Worm (Caenorhabditis elegans) whole organism, young adult: ENCODE measurements around the gene T09A12.1.
A peak's percentile ranks its signal among the peaks of the same experiment; 100 is the strongest.

Experiments
- B0019.2 ChIP-seq: fragments of 200-800 bp; sonication (Bioruptor generic); conservative IDR thresholded peaks from 2 replicates; pipeline ENCODE4 v1.3.6; 2022; ENCODE audit warnings: missing genetic modification reagents, missing genetic modification characterization, missing compliant biosample characterization
- C06A6.2 ChIP-seq: fragments of 200-800 bp; sonication (Bioruptor generic); conservative IDR thresholded peaks from 2 replicates; pipeline ENCODE4 v1.3.6; 2022; ENCODE audit warnings: missing genetic modification characterization, missing compliant biosample characterization
- C17E4.6 ChIP-seq: fragments of 200-800 bp; sonication (Bioruptor generic); IDR thresholded peaks from 2 replicates; pipeline ENCODE4 v1.3.6; 2022; ENCODE audit warnings: missing genetic modification reagents, missing genetic modification characterization, missing compliant biosample characterization
- F22D6.2 ChIP-seq: sonication (generic microtip); optimal IDR thresholded peaks from 2 replicates; lab custom pipeline; 2016; ENCODE audit warnings: mild to moderate bottlenecking, missing genetic modification characterization, missing compliant biosample characterization
- F49E8.2 ChIP-seq: sonication (generic microtip); optimal IDR thresholded peaks from 3 replicates; lab custom pipeline; 2017; ENCODE audit warnings: missing genetic modification characterization, mild to moderate bottlenecking, missing compliant biosample characterization, antibody characterized with exemption, moderate library complexity; ENCODE audit not compliant: insufficient read depth
- F52B5.7 ChIP-seq: sonication (generic microtip); optimal IDR thresholded peaks from 2 replicates; lab custom pipeline; 2016; ENCODE audit warnings: mild to moderate bottlenecking, missing genetic modification characterization, missing compliant biosample characterization
- F57A8.1 ChIP-seq: fragments of 200-800 bp; sonication (Bioruptor generic); optimal IDR thresholded peaks from 2 replicates; lab custom pipeline; 2018; ENCODE audit warnings: mild to moderate bottlenecking, missing genetic modification characterization, moderate library complexity, missing compliant biosample characterization
- Y53F4B.3 ChIP-seq: fragments of 200-800 bp; sonication (Bioruptor generic); IDR thresholded peaks from 2 replicates; pipeline ENCODE4 v1.3.6; 2022; ENCODE audit warnings: missing genetic modification reagents, missing genetic modification characterization, missing compliant biosample characterization
- Y53G8AR.9 ChIP-seq: fragments of 200-800 bp; sonication (Bioruptor generic); conservative IDR thresholded peaks from 2 replicates; pipeline ENCODE4 v1.3.6; 2022; ENCODE audit warnings: missing genetic modification reagents, missing genetic modification characterization, missing compliant biosample characterization
- bed-2 ChIP-seq: fragments of 200-800 bp; sonication (Bioruptor generic); IDR thresholded peaks from 2 replicates; pipeline ENCODE4 v1.3.6; 2022; ENCODE audit warnings: missing genetic modification reagents, missing genetic modification characterization, missing compliant biosample characterization
- cebp-1 ChIP-seq, 2 experiments: fragments of 200-800 bp in 1 of 2; sonication (Bioruptor generic) in 1 of 2; sonication (generic microtip) in 1 of 2; IDR thresholded peaks in 1 of 2; optimal IDR thresholded peaks in 1 of 2; 2 replicates each; pipeline versions ENCODE4 v1.3.6 to Lab custom; 2017 to 2022; ENCODE audit warnings: missing compliant biosample characterization in 2 of 2, missing genetic modification characterization in 2 of 2, mild to moderate bottlenecking in 1 of 2, missing genetic modification reagents in 1 of 2, moderate library complexity in 1 of 2
- ceh-40 ChIP-seq: fragments of 200-800 bp; sonication (Bioruptor generic); IDR thresholded peaks from 2 replicates; pipeline ENCODE4 v1.3.6; 2022; ENCODE audit warnings: missing genetic modification characterization, missing compliant biosample characterization
- ceh-58 ChIP-seq: fragments of 200-800 bp; sonication (Bioruptor generic); IDR thresholded peaks from 2 replicates; pipeline ENCODE4 v1.3.6; 2022; ENCODE audit warnings: missing genetic modification characterization, missing compliant biosample characterization
- dox-1 ChIP-seq: fragments of 200-800 bp; sonication (Bioruptor generic); IDR thresholded peaks from 2 replicates; pipeline ENCODE4 v1.3.6; 2022; ENCODE audit warnings: missing genetic modification reagents, missing genetic modification characterization, missing compliant biosample characterization
- dpff-1 ChIP-seq: sonication (generic microtip); optimal IDR thresholded peaks from 2 replicates; lab custom pipeline; 2017; ENCODE audit warnings: mild to moderate bottlenecking, missing genetic modification characterization, missing compliant biosample characterization
- dpl-1 ChIP-seq: fragments of 150-350 bp; optimal IDR thresholded peaks from 2 replicates; lab custom pipeline; 2014; ENCODE audit warnings: missing biosample characterization, missing genetic modification reagents, missing genetic modification characterization
- efl-1 ChIP-seq: fragments of 150-350 bp; optimal IDR thresholded peaks from 2 replicates; lab custom pipeline; 2014; ENCODE audit warnings: missing biosample characterization, missing genetic modification reagents, missing genetic modification characterization
- egl-44 ChIP-seq: fragments of 200-800 bp; sonication (Bioruptor generic); IDR thresholded peaks from 2 replicates; pipeline ENCODE4 v1.3.6; 2022; ENCODE audit warnings: missing genetic modification reagents, missing genetic modification characterization, missing compliant biosample characterization
- gei-17 ChIP-seq: fragments of 200-800 bp; sonication (Bioruptor generic); optimal IDR thresholded peaks from 2 replicates; lab custom pipeline; 2018; ENCODE audit warnings: mild to moderate bottlenecking, missing genetic modification characterization, missing compliant biosample characterization
- him-1 ChIP-seq: sonication (generic microtip); optimal IDR thresholded peaks from 2 replicates; lab custom pipeline; 2016; ENCODE audit warnings: missing genotype, missing genetic modification reagents, missing genetic modification characterization, missing compliant biosample characterization
- hlh-26 ChIP-seq: fragments of 200-800 bp; sonication (Bioruptor generic); conservative IDR thresholded peaks from 2 replicates; pipeline ENCODE4 v1.3.6; 2022; ENCODE audit warnings: missing genetic modification reagents, missing genetic modification characterization, missing compliant biosample characterization
- hrde-1 ChIP-seq: sonication (generic microtip); optimal IDR thresholded peaks from 2 replicates; lab custom pipeline; 2016; ENCODE audit warnings: missing genetic modification characterization, mild to moderate bottlenecking, missing compliant biosample characterization, moderate library complexity, missing genotype, missing genetic modification reagents, borderline replicate concordance
- lag-1 ChIP-seq: fragments of 200-800 bp; sonication (Bioruptor generic); IDR thresholded peaks from 2 replicates; pipeline ENCODE4 v1.3.6; 2022; ENCODE audit warnings: missing genetic modification reagents, missing genetic modification characterization, missing compliant biosample characterization
- let-526 ChIP-seq: fragments of 200-800 bp; sonication (Bioruptor generic); IDR thresholded peaks from 2 replicates; pipeline ENCODE4 v1.3.6; 2022; ENCODE audit warnings: missing genetic modification reagents, missing genetic modification characterization, missing compliant biosample characterization
- let-607 ChIP-seq, 2 experiments: fragments of 200-800 bp in 1 of 2; sonication (Bioruptor generic) in 1 of 2; sonication (generic microtip) in 1 of 2; optimal IDR thresholded peaks; 2 replicates each; lab custom pipeline; 2016 to 2018; ENCODE audit warnings: mild to moderate bottlenecking in 2 of 2, missing compliant biosample characterization in 2 of 2, missing genetic modification characterization in 2 of 2, moderate library complexity in 2 of 2, missing genotype in 1 of 2
- lsy-27 ChIP-seq: sonication (generic microtip); optimal IDR thresholded peaks from 2 replicates; lab custom pipeline; 2017; ENCODE audit warnings: missing genetic modification characterization, mild to moderate bottlenecking, missing compliant biosample characterization, antibody characterized with exemption, missing genotype, borderline replicate concordance; ENCODE audit not compliant: insufficient read depth
- madf-10 ChIP-seq: sonication (generic microtip); optimal IDR thresholded peaks from 2 replicates; lab custom pipeline; 2016; ENCODE audit warnings: mild to moderate bottlenecking, missing genetic modification characterization, missing compliant biosample characterization
- madf-8 ChIP-seq: fragments of 200-800 bp; sonication (Bioruptor generic); conservative IDR thresholded peaks from 2 replicates; pipeline ENCODE4 v1.3.6; 2022; ENCODE audit warnings: missing genetic modification reagents, missing genetic modification characterization, missing compliant biosample characterization
- mcd-1 ChIP-seq: fragments of 200-800 bp; sonication (Bioruptor generic); IDR thresholded peaks from 2 replicates; pipeline ENCODE4 v1.3.6; 2022; ENCODE audit warnings: missing genetic modification reagents, missing genetic modification characterization, missing compliant biosample characterization
- mxl-1 ChIP-seq: sonication (generic microtip); optimal IDR thresholded peaks from 2 replicates; lab custom pipeline; 2016; ENCODE audit warnings: missing genetic modification characterization, missing compliant biosample characterization
- nfya-1 ChIP-seq: sonication (generic microtip); optimal IDR thresholded peaks from 2 replicates; lab custom pipeline; 2017; ENCODE audit warnings: antibody characterized with exemption, missing compliant biosample characterization, missing genetic modification characterization, borderline replicate concordance; ENCODE audit not compliant: insufficient read depth
- nfyb-1 ChIP-seq: fragments of 200-800 bp; sonication (Bioruptor generic); IDR thresholded peaks from 2 replicates; pipeline ENCODE4 v1.3.6; 2022; ENCODE audit warnings: missing genetic modification reagents, missing genetic modification characterization, missing compliant biosample characterization
- nhr-27 ChIP-seq: fragments of 200-800 bp; sonication (Bioruptor generic); optimal IDR thresholded peaks from 2 replicates; lab custom pipeline; 2018; ENCODE audit warnings: mild to moderate bottlenecking, missing genetic modification characterization, moderate library complexity, missing compliant biosample characterization
- nhr-90 ChIP-seq: sonication (generic microtip); optimal IDR thresholded peaks from 2 replicates; lab custom pipeline; 2016; ENCODE audit warnings: missing genotype, mild to moderate bottlenecking, missing genetic modification characterization, missing compliant biosample characterization
- pbrm-1 ChIP-seq: fragments of 200-800 bp; sonication (Bioruptor generic); IDR thresholded peaks from 2 replicates; pipeline ENCODE4 v1.3.6; 2022; ENCODE audit warnings: missing genetic modification reagents, missing genetic modification characterization, missing compliant biosample characterization
- rcor-1 ChIP-seq: fragments of 200-800 bp; sonication (Bioruptor generic); IDR thresholded peaks from 2 replicates; pipeline ENCODE4 v1.3.6; 2022; ENCODE audit warnings: missing genetic modification reagents, missing genetic modification characterization, missing compliant biosample characterization
- repo-1 ChIP-seq: sonication (generic microtip); optimal IDR thresholded peaks from 2 replicates; lab custom pipeline; 2017; ENCODE audit warnings: mild to moderate bottlenecking, missing genetic modification characterization, missing compliant biosample characterization
- rpc-1 ChIP-seq, 2 experiments: fragments of 150-350 bp in 1 of 2; sonication (generic microtip) in 1 of 2; optimal IDR thresholded peaks; 2 replicates each; lab custom pipeline; 2014 to 2018; ENCODE audit warnings: missing biosample characterization in 1 of 2, missing genetic modification characterization in 1 of 2, missing genetic modification reagents in 1 of 2, missing genotype in 1 of 2
- sea-2 ChIP-seq: fragments of 200-800 bp; sonication (Bioruptor generic); IDR thresholded peaks from 2 replicates; pipeline ENCODE4 v1.3.6; 2022; ENCODE audit warnings: missing genetic modification characterization, missing compliant biosample characterization
- snpc-1.3 ChIP-seq: sonication (generic microtip); optimal IDR thresholded peaks from 2 replicates; lab custom pipeline; 2017; ENCODE audit warnings: missing genetic modification characterization, mild to moderate bottlenecking, missing compliant biosample characterization, antibody characterized with exemption, moderate library complexity, missing genotype, missing genetic modification reagents; ENCODE audit not compliant: insufficient read depth
- snpc-4 ChIP-seq, 5 experiments: fragments of 150-350 bp in 1 of 5; sonication (generic microtip) in 4 of 5; optimal IDR thresholded peaks; 2 replicates each; lab custom pipeline; 2014 to 2018; ENCODE audit warnings: missing genetic modification characterization in 5 of 5, missing biosample characterization in 3 of 5, antibody characterized with exemption in 2 of 5, mild to moderate bottlenecking in 2 of 5, missing compliant biosample characterization in 2 of 5, missing genotype in 2 of 5, moderate library complexity in 2 of 5, missing genetic modification reagents in 1 of 5
- somi-1 ChIP-seq: fragments of 200-800 bp; sonication (Bioruptor generic); optimal IDR thresholded peaks from 2 replicates; lab custom pipeline; 2018; ENCODE audit warnings: mild to moderate bottlenecking, missing genetic modification characterization, missing compliant biosample characterization
- ztf-26 ChIP-seq: sonication (generic microtip); optimal IDR thresholded peaks from 2 replicates; lab custom pipeline; 2017; ENCODE audit warnings: missing genetic modification characterization, missing compliant biosample characterization
- ztf-28 ChIP-seq: fragments of 200-800 bp; sonication (Bioruptor generic); IDR thresholded peaks from 2 replicates; pipeline ENCODE4 v1.3.6; 2022; ENCODE audit warnings: missing genetic modification reagents, missing genetic modification characterization, missing compliant biosample characterization

The T09A12.1 gene

ce11 chrIV:8260848-8261638, 16.8 kb downstream of the T09A12.1 start, which contains the start of gene vit-6 (continued):
- TF ChIP-seq mcd-1 (GFP tag; lab: Robert Waterston, UW), result no peak; the same call in 1 of the 2 replicates
- TF ChIP-seq madf-8 (GFP tag; lab: Robert Waterston, UW), result no peak
- TF ChIP-seq egl-44 (GFP tag; lab: Robert Waterston, UW), result no peak
- TF ChIP-seq C17E4.6 (GFP tag; lab: Robert Waterston, UW), result no peak
- no peak for TF ChIP-seq F57A8.1 (GFP tag; lab: Kevin White, UChicago)
- TF ChIP-seq ztf-26 (tag; lab: Kevin White, UChicago), result no peak
- peak; percentile 58; the same call in 1 of the 2 replicates for TF ChIP-seq Y53G8AR.9 (GFP tag; lab: Robert Waterston, UW)
- TF ChIP-seq hlh-26, result no peak
- TF ChIP-seq C06A6.2, result no peak
- TF ChIP-seq snpc-4 (GFP tag; optimal IDR thresholded peaks at IDR 0.05; lab: Kevin White, UChicago), result no peak
- TF ChIP-seq snpc-4 (tag; optimal IDR thresholded peaks at IDR 0.05; lab: Kevin White, UChicago), result no peak
- no peak for TF ChIP-seq mxl-1 (tag; lab: Kevin White, UChicago)
- TF ChIP-seq madf-10, result peak; percentile 39
- TF ChIP-seq let-607 (tag; optimal IDR thresholded peaks at IDR 0.05; lab: Kevin White, UChicago), result peak; percentile 73 to 78
- TF ChIP-seq sea-2 (GFP tag; lab: Robert Waterston, UW), result 0 out of 2 replicates have a peak, but pooled peaks have one; percentile 12
- no peak for TF ChIP-seq ceh-40 (GFP tag; lab: Robert Waterston, UW)
- TF ChIP-seq dpff-1 (tag; lab: Kevin White, UChicago), result peak; percentile 45
- no peak for TF ChIP-seq efl-1 (GFP tag; lab: Kevin White, UChicago)
- no peak for TF ChIP-seq snpc-1.3 (tag; lab: Kevin White, UChicago)
- TF ChIP-seq him-1 (tag; lab: Kevin White, UChicago), result no peak
- TF ChIP-seq Y53F4B.3 (GFP tag; lab: Robert Waterston, UW), result no peak
- TF ChIP-seq cebp-1 (GFP tag; IDR thresholded peaks at IDR 0.05; lab: Robert Waterston, UW), result no peak
- no peak for TF ChIP-seq cebp-1 (tag; optimal IDR thresholded peaks at IDR 0.05; lab: Kevin White, UChicago)
- no peak for TF ChIP-seq nhr-90 (tag; lab: Kevin White, UChicago)
- TF ChIP-seq lsy-27 (tag; lab: Kevin White, UChicago), result no peak
- 0 out of 2 replicates have a peak, but pooled peaks have one; percentile 23 for TF ChIP-seq rcor-1
- no peak for TF ChIP-seq bed-2 (GFP tag; lab: Robert Waterston, UW)
- no peak for TF ChIP-seq nfya-1 (tag; lab: Kevin White, UChicago)
- TF ChIP-seq nfyb-1 (GFP tag; lab: Robert Waterston, UW), result no peak
- TF ChIP-seq repo-1 (tag; lab: Kevin White, UChicago), result peak; percentile 33
- 0 out of 2 replicates have a peak, but pooled peaks have one; percentile 44 for TF ChIP-seq let-526 (GFP tag; lab: Robert Waterston, UW)
- no peak for TF ChIP-seq lag-1 (GFP tag; lab: Robert Waterston, UW)
- no peak for TF ChIP-seq dox-1 (GFP tag; lab: Robert Waterston, UW)
- TF ChIP-seq pbrm-1, result 0 out of 2 replicates have a peak, but pooled peaks have one; percentile 10
- TF ChIP-seq F22D6.2, result no peak
- TF ChIP-seq gei-17 (GFP tag; lab: Kevin White, UChicago), result no peak
- TF ChIP-seq ztf-28 (GFP tag; lab: Robert Waterston, UW), result no peak
- no peak for TF ChIP-seq rpc-1 (optimal IDR thresholded peaks at IDR 0.05; lab: Kevin White, UChicago)
- no peak for TF ChIP-seq rpc-1 (tag; optimal IDR thresholded peaks at IDR 0.05; lab: Kevin White, UChicago)
- TF ChIP-seq nhr-27 (tag; lab: Kevin White, UChicago), result no peak
- no peak for TF ChIP-seq hrde-1
- TF ChIP-seq B0019.2 (GFP tag; lab: Robert Waterston, UW), result no peak
- no peak for TF ChIP-seq somi-1 (GFP tag; lab: Kevin White, UChicago)
- no peak for TF ChIP-seq dpl-1 (GFP tag; lab: Kevin White, UChicago)
- peak; percentile 63 for TF ChIP-seq F52B5.7 (tag; lab: Kevin White, UChicago)
- TF ChIP-seq ceh-58, result no peak
- TF ChIP-seq F49E8.2 (tag; lab: Kevin White, UChicago), result no peak
